Fruit fly (Drosophila melanogaster) S2 (cell line): ENCODE measurements around the gene CG6574.

Source experiments
- CG8478 ChIP-seq: fragments of >200 bp; optimal IDR thresholded peaks from 2 replicates; lab custom pipeline; 2018
- CTCF ChIP-seq, 2 experiments: fragments of >200 bp; optimal IDR thresholded peaks; 2 replicates each; lab custom pipeline; 2018

DNA sequence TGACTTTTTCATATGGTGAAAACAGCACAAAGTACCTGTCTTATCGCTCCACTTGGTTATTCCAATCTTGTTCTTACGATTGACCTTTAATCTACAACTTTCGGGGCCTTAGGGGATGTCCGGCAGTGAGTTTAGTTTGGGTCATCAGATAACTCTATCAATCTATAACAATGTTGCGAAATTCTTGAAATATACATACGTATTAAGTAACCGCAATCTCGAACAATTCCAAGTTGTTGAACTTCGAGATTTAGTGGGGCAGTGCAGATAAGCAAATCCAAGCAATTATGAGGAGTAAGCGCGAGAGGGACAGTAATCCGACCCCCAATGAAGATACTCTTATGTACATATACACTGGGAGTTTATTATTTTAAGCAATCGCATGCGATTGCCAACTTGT lies 7.8 kb upstream of the CG6574 start:
- TF ChIP-seq CTCF (optimal IDR thresholded peaks at IDR 0.05; lab: Kevin White, UChicago) (no peak), CG8478 (lab: Kevin White, UChicago) (no peak)
